Fruit fly (Drosophila melanogaster): ENCODE results near the gene His2Av.

Gene His2Av

dm6 chr3R:26876851-26877250 is 10.1 kb downstream of the His2Av start:
- no peak for TF ChIP-seq CG17801 (GFP tag; optimal IDR thresholded peaks at IDR 0.05; ENCODE audit: partially characterized antibody)

- TF ChIP-seq CG17801 (GFP tag; optimal IDR thresholded peaks at IDR 0.05; ENCODE audit: partially characterized antibody), result peak; percentile 53
These were observed 14.6 kb downstream of the His2Av start, which contains the start of the genes ro and T48 for dm6 chr3R:26881121-26881895. ro (minus strand) TSS chr3R:26881171. T48 (plus strand) TSS chr3R:26881734.

dm6 chr3R:26882230-26883014 is 15.7 kb downstream of the His2Av start:
- no peak for TF ChIP-seq CG17801 (GFP tag; optimal IDR thresholded peaks at IDR 0.05; ENCODE audit: partially characterized antibody)

dm6 chr3R:26883015-26883292 is 16.2 kb downstream of the His2Av start:
- TF ChIP-seq CG17801 (GFP tag; optimal IDR thresholded peaks at IDR 0.05; ENCODE audit: partially characterized antibody), result no peak

- no peak for TF ChIP-seq CG17801 (GFP tag; optimal IDR thresholded peaks at IDR 0.05; ENCODE audit: partially characterized antibody)
These were observed 18.5 kb downstream of the His2Av start for dm6 chr3R:26885192-26885591.

dm6 chr3R:26886283-26886689 is 19.6 kb downstream of the His2Av start:
- peak; percentile 55 for TF ChIP-seq CG17801 (GFP tag; optimal IDR thresholded peaks at IDR 0.05; ENCODE audit: partially characterized antibody)

- no peak for TF ChIP-seq CG17801 (GFP tag; optimal IDR thresholded peaks at IDR 0.05; ENCODE audit: partially characterized antibody)
These were observed 20.4 kb downstream of the His2Av start for dm6 chr3R:26887155-26887554.

dm6 chr3R:26888086-26888724 is 21.5 kb downstream of the His2Av start:
- no peak for TF ChIP-seq CG17801 (GFP tag; optimal IDR thresholded peaks at IDR 0.05; ENCODE audit: partially characterized antibody)

- no peak for TF ChIP-seq CG17801 (GFP tag; optimal IDR thresholded peaks at IDR 0.05; ENCODE audit: partially characterized antibody)
These were observed 23.4 kb downstream of the His2Av start for dm6 chr3R:26890088-26890487.

- TF ChIP-seq CG17801 (GFP tag; optimal IDR thresholded peaks at IDR 0.05; ENCODE audit: partially characterized antibody), result no peak
These were observed 23.8 kb downstream of the His2Av start for dm6 chr3R:26890499-26890898.

- no peak for TF ChIP-seq CG17801 (GFP tag; optimal IDR thresholded peaks at IDR 0.05; ENCODE audit: partially characterized antibody)
These were observed 26.0 kb downstream of the His2Av start for dm6 chr3R:26892764-26893163.

dm6 chr3R:26893621-26894316 is 27.0 kb downstream of the His2Av start:
- no peak for TF ChIP-seq CG17801 (GFP tag; optimal IDR thresholded peaks at IDR 0.05; ENCODE audit: partially characterized antibody)

dm6 chr3R:26896260-26896659 is 29.5 kb downstream of the His2Av start:
- no peak for TF ChIP-seq CG17801 (GFP tag; optimal IDR thresholded peaks at IDR 0.05; ENCODE audit: partially characterized antibody)

dm6 chr3R:26897302-26897701 is 30.6 kb downstream of the His2Av start:
- TF ChIP-seq CG17801 (GFP tag; optimal IDR thresholded peaks at IDR 0.05; ENCODE audit: partially characterized antibody), result no peak

- no peak for TF ChIP-seq CG17801 (GFP tag; optimal IDR thresholded peaks at IDR 0.05; ENCODE audit: partially characterized antibody)
These were observed 33.3 kb downstream of the His2Av start for dm6 chr3R:26899982-26900381.
